Fruit fly (Drosophila melanogaster): Measurements from ENCODE around the gene CG5262.

Gene CG5262

dm6 chr3L:20462391-20462790, 32.1 kb upstream of the CG5262 start:
- TF ChIP-seq CG34367 (tag; optimal IDR thresholded peaks at IDR 0.05) (no peak), CG8159 (tag; optimal IDR thresholded peaks at IDR 0.05) (no peak)

dm6 chr3L:20460383-20460782, 30.1 kb upstream of the CG5262 start, which contains the start of gene mag:
Gene mag, plus strand, starts transcription at chr3L:20460683.
- no peak for TF ChIP-seq CG17806 (tag; optimal IDR thresholded peaks at IDR 0.05)
- TF ChIP-seq CG10348 (GFP tag; IDR thresholded peaks at IDR 0.05), result no peak
- no peak for TF ChIP-seq rn (GFP tag; IDR thresholded peaks at IDR 0.05)
- TF ChIP-seq fd96Ca (GFP tag; IDR thresholded peaks at IDR 0.05), result no peak
- no peak for TF ChIP-seq Snoo (tag; optimal IDR thresholded peaks at IDR 0.05)
- no peak for TF ChIP-seq CG14655 (GFP tag; optimal IDR thresholded peaks at IDR 0.05)

DNA sequence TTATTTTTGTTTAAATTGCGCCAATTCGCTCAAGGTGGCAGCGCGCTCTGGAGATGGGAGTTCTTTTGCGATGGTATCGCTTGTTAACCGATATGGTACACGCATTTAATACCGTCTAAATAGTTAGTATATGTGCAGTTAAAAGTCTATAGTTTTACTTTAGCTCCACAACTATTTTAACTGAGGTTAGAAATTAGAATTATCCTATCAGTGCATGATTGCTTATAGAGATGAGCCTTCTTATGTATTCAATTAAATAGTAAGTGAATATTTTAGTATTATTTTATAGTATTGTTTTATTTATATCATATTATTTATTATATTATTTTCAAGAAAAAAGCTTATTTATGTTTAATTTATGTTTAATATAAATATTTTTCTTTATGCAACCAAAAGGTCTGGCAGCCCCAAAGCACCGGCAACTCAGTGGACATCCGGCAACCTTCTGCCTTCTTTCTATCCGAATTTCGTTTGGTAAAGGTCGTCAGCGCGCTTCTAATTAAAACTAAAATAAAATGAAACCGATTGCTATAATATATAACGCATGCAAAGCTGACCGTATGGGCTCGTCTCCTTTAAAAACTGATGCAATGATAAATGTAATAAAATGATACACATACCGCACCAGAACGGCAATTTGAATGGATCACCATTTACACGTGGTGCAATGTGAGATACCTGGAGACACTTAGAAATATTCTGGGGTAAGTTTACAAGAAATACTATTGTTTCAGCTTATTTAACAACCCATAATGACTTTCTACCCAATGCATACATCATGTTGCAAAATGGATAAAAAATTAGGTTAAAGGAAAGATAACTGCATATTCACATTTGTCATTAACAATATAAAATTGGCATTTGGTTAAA, 22.8 kb upstream of the CG5262 start, which contains the start of gene CG5199:
TSS of gene CG5199 (minus strand) at position 52 of the 870 bp plus-strand sequence.
- TF ChIP-seq rn (GFP tag; IDR thresholded peaks at IDR 0.05) (no peak), Snoo (tag; optimal IDR thresholded peaks at IDR 0.05) (peak; percentile 53), CG34367 (tag; optimal IDR thresholded peaks at IDR 0.05) (no peak), CG32121 (GFP tag; IDR thresholded peaks at IDR 0.05) (peak; percentile 29; the same call in 1 of the 2 replicates), CG15710 (tag; optimal IDR thresholded peaks at IDR 0.05) (peak; percentile 59), CG9948 (tag; optimal IDR thresholded peaks at IDR 0.05) (peak; percentile 43), CG12605 (GFP tag; IDR thresholded peaks at IDR 0.05) (no peak), fd96Ca (GFP tag; IDR thresholded peaks at IDR 0.05) (no peak), CG8159 (tag; optimal IDR thresholded peaks at IDR 0.05) (peak; percentile 64), CG14655 (GFP tag; optimal IDR thresholded peaks at IDR 0.05) (peak; percentile 47), D1 (tag; optimal IDR thresholded peaks at IDR 0.05) (no peak), gl (tag; optimal IDR thresholded peaks at IDR 0.05) (no peak), Pif1B (GFP tag; optimal IDR thresholded peaks at IDR 0.05) (peak; percentile 14), CG4496 (GFP tag; IDR thresholded peaks at IDR 0.05) (0 out of 3 replicates have a peak, but pooled peaks have one; percentile 35), CG13204 (GFP tag; optimal IDR thresholded peaks at IDR 0.05) (no peak), CG8301 (tag; optimal IDR thresholded peaks at IDR 0.05) (no peak)

- TF ChIP-seq CG32121 (GFP tag; IDR thresholded peaks at IDR 0.05), result no peak
- no peak for TF ChIP-seq Pif1A (GFP tag; optimal IDR thresholded peaks at IDR 0.05)
- TF ChIP-seq CG13204 (GFP tag; optimal IDR thresholded peaks at IDR 0.05), result no peak
- TF ChIP-seq CG17806 (tag; optimal IDR thresholded peaks at IDR 0.05), result no peak
- TF ChIP-seq CG4496 (GFP tag; IDR thresholded peaks at IDR 0.05), result no peak
- no peak for TF ChIP-seq D1 (tag; optimal IDR thresholded peaks at IDR 0.05)
- TF ChIP-seq CG10348 (GFP tag; IDR thresholded peaks at IDR 0.05), result no peak
- TF ChIP-seq fd96Ca (GFP tag; IDR thresholded peaks at IDR 0.05), result no peak
- TF ChIP-seq CG34367 (tag; optimal IDR thresholded peaks at IDR 0.05), result no peak
- no peak for TF ChIP-seq CG9948 (tag; optimal IDR thresholded peaks at IDR 0.05)
- no peak for TF ChIP-seq EcR (GFP tag; optimal IDR thresholded peaks at IDR 0.05)
- TF ChIP-seq CG8159 (tag; optimal IDR thresholded peaks at IDR 0.05), result no peak
- TF ChIP-seq rn (GFP tag; IDR thresholded peaks at IDR 0.05), result no peak
- TF ChIP-seq CG8301 (tag; optimal IDR thresholded peaks at IDR 0.05), result no peak
- no peak for TF ChIP-seq Snoo (tag; optimal IDR thresholded peaks at IDR 0.05)
- TF ChIP-seq CG15710 (tag; optimal IDR thresholded peaks at IDR 0.05), result no peak
These were observed 18.5 kb upstream of the CG5262 start for dm6 chr3L:20448773-20449172.

- TF ChIP-seq Snoo (tag; optimal IDR thresholded peaks at IDR 0.05) (peak; percentile 54), Ets98B (GFP tag; IDR thresholded peaks at IDR 0.05) (no peak), CG13204 (GFP tag; optimal IDR thresholded peaks at IDR 0.05) (no peak), EcR (GFP tag; optimal IDR thresholded peaks at IDR 0.05) (no peak), Pif1B (GFP tag; optimal IDR thresholded peaks at IDR 0.05) (peak; percentile 36), CG10348 (GFP tag; IDR thresholded peaks at IDR 0.05) (no peak), CG32121 (GFP tag; IDR thresholded peaks at IDR 0.05) (no peak), CG8159 (tag; optimal IDR thresholded peaks at IDR 0.05) (peak; percentile 12), rn (GFP tag; IDR thresholded peaks at IDR 0.05) (no peak), CG17806 (tag; optimal IDR thresholded peaks at IDR 0.05) (no peak), gl (tag; optimal IDR thresholded peaks at IDR 0.05) (no peak), CG8301 (tag; optimal IDR thresholded peaks at IDR 0.05) (no peak), CG9948 (tag; optimal IDR thresholded peaks at IDR 0.05) (no peak), CG12605 (GFP tag; IDR thresholded peaks at IDR 0.05) (no peak), fd96Ca (GFP tag; IDR thresholded peaks at IDR 0.05) (no peak), CG14655 (GFP tag; optimal IDR thresholded peaks at IDR 0.05) (no peak), D1 (tag; optimal IDR thresholded peaks at IDR 0.05) (no peak), CG4496 (GFP tag; IDR thresholded peaks at IDR 0.05) (no peak), Pif1A (GFP tag; optimal IDR thresholded peaks at IDR 0.05) (no peak), CG15710 (tag; optimal IDR thresholded peaks at IDR 0.05) (no peak), CG34367 (tag; optimal IDR thresholded peaks at IDR 0.05) (no peak)
These were observed 17.7 kb upstream of the CG5262 start for dm6 chr3L:20447957-20448356.

dm6 chr3L:20447337-20447736, 17.1 kb upstream of the CG5262 start:
- peak; percentile 44 for TF ChIP-seq CG14655 (GFP tag; optimal IDR thresholded peaks at IDR 0.05)
- TF ChIP-seq CG4496 (GFP tag; IDR thresholded peaks at IDR 0.05), result peak; percentile 41; the same call in 1 of the 3 replicates
- TF ChIP-seq Ets98B (GFP tag; IDR thresholded peaks at IDR 0.05), result no peak
- TF ChIP-seq CG17806 (tag; optimal IDR thresholded peaks at IDR 0.05), result no peak
- TF ChIP-seq CG8301 (tag; optimal IDR thresholded peaks at IDR 0.05), result peak; percentile 20
- no peak for TF ChIP-seq CG34367 (tag; optimal IDR thresholded peaks at IDR 0.05)
- no peak for TF ChIP-seq fd96Ca (GFP tag; IDR thresholded peaks at IDR 0.05)
